Worm (Caenorhabditis elegans): ENCODE measurements around the gene srr-4.

ce11 chrV:5031764-5032163 lies 12.7 kb downstream of the srr-4 start:
- TF ChIP-seq W03F9.2 (tag; optimal IDR thresholded peaks at IDR 0.05) (no peak), dao-5 (tag; optimal IDR thresholded peaks at IDR 0.05) (no peak), him-1 (tag; optimal IDR thresholded peaks at IDR 0.05) (no peak)
